Fruit fly (Drosophila melanogaster): Measurements from ENCODE around the gene CG5849.
"Not testable (repeated sequence)": the region's sequence is repeated elsewhere in the genome, so short reads cannot be mapped to it uniquely, and the experiment has no call there.

Gene CG5849

dm6 chr3R:21739750-21740319 is at the start of gene CG5849:
TSS of gene CG5849 (plus strand) at chr3R:21740105.
- TF ChIP-seq CG17801 (GFP tag; optimal IDR thresholded peaks at IDR 0.05; ENCODE audit: partially characterized antibody) = no peak

dm6 chr3R:21691114-21691513 is 48.8 kb upstream of the CG5849 start:
- no peak for TF ChIP-seq CG17801 (GFP tag; optimal IDR thresholded peaks at IDR 0.05; ENCODE audit: partially characterized antibody)

- no peak for TF ChIP-seq CG17801 (GFP tag; optimal IDR thresholded peaks at IDR 0.05; ENCODE audit: partially characterized antibody)
Measured at dm6 chr3R:21693110-21693672, 46.7 kb upstream of the CG5849 start.

dm6 chr3R:21698895-21699300 is 41.0 kb upstream of the CG5849 start:
- TF ChIP-seq CG17801 (GFP tag; optimal IDR thresholded peaks at IDR 0.05; ENCODE audit: partially characterized antibody) = no peak

- TF ChIP-seq CG17801 (GFP tag; optimal IDR thresholded peaks at IDR 0.05; ENCODE audit: partially characterized antibody) = no peak
Measured at dm6 chr3R:21700458-21700857, 39.4 kb upstream of the CG5849 start.

dm6 chr3R:21701529-21701928 is 38.4 kb upstream of the CG5849 start:
- no peak for TF ChIP-seq CG17801 (GFP tag; optimal IDR thresholded peaks at IDR 0.05; ENCODE audit: partially characterized antibody)

dm6 chr3R:21703346-21703745 is 36.6 kb upstream of the CG5849 start:
- no peak for TF ChIP-seq CG17801 (GFP tag; optimal IDR thresholded peaks at IDR 0.05; ENCODE audit: partially characterized antibody)

dm6 chr3R:21704439-21704838 is 35.5 kb upstream of the CG5849 start:
- no peak for TF ChIP-seq CG17801 (GFP tag; optimal IDR thresholded peaks at IDR 0.05; ENCODE audit: partially characterized antibody)

- TF ChIP-seq CG17801 (GFP tag; optimal IDR thresholded peaks at IDR 0.05; ENCODE audit: partially characterized antibody) = no peak
Measured at dm6 chr3R:21719420-21719933, 20.4 kb upstream of the CG5849 start, which contains the start of gene CG31176. TSS of gene CG31176 (minus strand) at chr3R:21719660.

- TF ChIP-seq CG17801 (GFP tag; optimal IDR thresholded peaks at IDR 0.05; ENCODE audit: partially characterized antibody) = no peak
Measured at dm6 chr3R:21719934-21720431, 19.9 kb upstream of the CG5849 start.

dm6 chr3R:21722457-21722856 is 17.4 kb upstream of the CG5849 start:
- TF ChIP-seq CG17801 (GFP tag; optimal IDR thresholded peaks at IDR 0.05; ENCODE audit: partially characterized antibody) = no peak

dm6 chr3R:21726593-21726992 is 13.3 kb upstream of the CG5849 start:
- TF ChIP-seq CG17801 (GFP tag; optimal IDR thresholded peaks at IDR 0.05; ENCODE audit: partially characterized antibody) = no peak

- TF ChIP-seq CG17801 (GFP tag; optimal IDR thresholded peaks at IDR 0.05; ENCODE audit: partially characterized antibody) = no peak
Measured at dm6 chr3R:21730955-21731354, 8.9 kb upstream of the CG5849 start.

dm6 chr3R:21731682-21732081 is 8.2 kb upstream of the CG5849 start:
- TF ChIP-seq CG17801 (GFP tag; optimal IDR thresholded peaks at IDR 0.05; ENCODE audit: partially characterized antibody) = no peak

- TF ChIP-seq CG17801 (GFP tag; optimal IDR thresholded peaks at IDR 0.05; ENCODE audit: partially characterized antibody) = no peak
Measured at dm6 chr3R:21732901-21733300, 7.0 kb upstream of the CG5849 start.

dm6 chr3R:21736196-21736595 is 3.7 kb upstream of the CG5849 start, which contains the start of gene Sfp93F:
TSS of gene Sfp93F (minus strand) at chr3R:21736296.
- not testable (repeated sequence) for TF ChIP-seq CG17801 (GFP tag; optimal IDR thresholded peaks at IDR 0.05; ENCODE audit: partially characterized antibody)
